Fruit fly (Drosophila melanogaster) whole organism, adult: ENCODE measurements around the gene Brd7-9.

Experiments
- CG11617 ChIP-seq: fragments of 200-800 bp; sonication (Bioruptor generic); optimal IDR thresholded peaks from 2 replicates; lab custom pipeline; 2017; ENCODE audit warnings: mild to moderate bottlenecking, missing biosample characterization, missing genetic modification reagents, missing genetic modification characterization
- CG1620 ChIP-seq: fragments of 200-800 bp; sonication (Bioruptor generic); optimal IDR thresholded peaks from 2 replicates; lab custom pipeline; 2016; ENCODE audit warnings: missing biosample characterization, missing genetic modification characterization
- CG33017 ChIP-seq: fragments of 200-800 bp; sonication (Bioruptor generic); optimal IDR thresholded peaks from 2 replicates; lab custom pipeline; 2018; ENCODE audit warnings: missing biosample characterization, mild to moderate bottlenecking, missing genetic modification characterization, moderate library complexity
- CG5204 ChIP-seq: fragments of 200-800 bp; sonication (Bioruptor generic); optimal IDR thresholded peaks from 2 replicates; lab custom pipeline; 2016; ENCODE audit warnings: missing biosample characterization, missing genetic modification characterization
- CG7045 ChIP-seq: fragments of 200-800 bp; sonication (Bioruptor generic); optimal IDR thresholded peaks from 2 replicates; lab custom pipeline; 2017; ENCODE audit warnings: missing biosample characterization, mild to moderate bottlenecking, missing genetic modification characterization
- Hr96 ChIP-seq: fragments of 200-800 bp; sonication (Bioruptor generic); optimal IDR thresholded peaks from 2 replicates; lab custom pipeline; 2016; ENCODE audit warnings: missing biosample characterization, missing genetic modification characterization
- Mnt ChIP-seq: fragments of 200-800 bp; sonication (Bioruptor generic); optimal IDR thresholded peaks from 2 replicates; lab custom pipeline; 2016; ENCODE audit warnings: missing biosample characterization, mild to moderate bottlenecking, missing genetic modification characterization
- bab1 ChIP-seq: fragments of 200-800 bp; sonication (Bioruptor generic); optimal IDR thresholded peaks from 3 replicates; lab custom pipeline; 2019; ENCODE audit warnings: missing biosample characterization, mild to moderate bottlenecking, missing genetic modification characterization, moderate library complexity
- cnc ChIP-seq, 2 experiments: fragments of >200 bp; optimal IDR thresholded peaks; 2 replicates each; lab custom pipeline; 2017
- kay ChIP-seq: fragments of 200-800 bp; sonication (Bioruptor generic); peaks from one replicate; lab custom pipeline; 2016; ENCODE audit warnings: missing biosample characterization, missing genetic modification characterization, borderline replicate concordance
- pad ChIP-seq: fragments of 200-800 bp; sonication (Bioruptor generic); optimal IDR thresholded peaks from 3 replicates; lab custom pipeline; 2017; ENCODE audit warnings: missing biosample characterization, missing genetic modification characterization, mild to moderate bottlenecking, moderate library complexity, missing genetic modification reagents
- tj ChIP-seq: fragments of 200-800 bp; sonication (Bioruptor generic); optimal IDR thresholded peaks from 3 replicates; lab custom pipeline; 2017; ENCODE audit warnings: missing biosample characterization, mild to moderate bottlenecking, missing genetic modification characterization, moderate library complexity

DNA sequence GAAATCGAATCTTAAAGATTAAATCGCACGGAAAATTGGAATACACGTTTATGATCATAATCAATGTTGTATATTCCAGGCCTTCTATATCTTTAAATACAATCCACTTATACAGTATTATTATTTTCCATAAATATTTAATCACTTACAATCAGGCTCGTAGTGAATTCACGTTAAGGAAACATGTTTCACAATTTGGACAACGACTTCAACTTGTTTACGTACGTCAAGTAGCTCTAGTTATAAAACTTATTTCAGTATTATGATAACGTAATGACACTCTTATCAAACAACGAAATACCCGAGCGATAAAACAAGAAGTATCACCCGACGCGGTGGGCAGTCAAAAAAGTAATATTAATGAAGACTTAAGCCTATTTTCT lies 8.7 kb downstream of the Brd7-9 start:
- TF ChIP-seq CG1620 (GFP tag; lab: Kevin White, UChicago) (no peak), CG7045 (GFP tag; lab: Kevin White, UChicago) (no peak), kay (GFP tag; lab: Kevin White, UChicago) (peak; percentile 91), CG11617 (GFP tag; lab: Kevin White, UChicago) (no peak), CG5204 (GFP tag; lab: Kevin White, UChicago) (no peak), Mnt (GFP tag; lab: Kevin White, UChicago) (no peak), bab1 (GFP tag; lab: Kevin White, UChicago) (no peak), tj (GFP tag; lab: Kevin White, UChicago) (no peak), pad (GFP tag; lab: Kevin White, UChicago) (no peak), Hr96 (GFP tag; lab: Kevin White, UChicago) (no peak), cnc (optimal IDR thresholded peaks at IDR 0.05; lab: Kevin White, UChicago) (no peak), CG33017 (tag; lab: Kevin White, UChicago) (no peak)
